Worm (Caenorhabditis elegans) whole organism, late embryonic: Measurements from ENCODE around the gene EEED8.4.

ENCODE experiments used
- C08G9.2 ChIP-seq: sonication (generic microtip); optimal IDR thresholded peaks from 2 replicates; lab custom pipeline; 2016; ENCODE audit warnings: mild to moderate bottlenecking, missing genetic modification characterization, moderate library complexity, missing compliant biosample characterization
- K02D7.2 ChIP-seq: sonication (generic microtip); optimal IDR thresholded peaks from 2 replicates; lab custom pipeline; 2017; ENCODE audit warnings: mild to moderate bottlenecking, missing genetic modification characterization, missing compliant biosample characterization
- K09A11.1 ChIP-seq: sonication (generic microtip); optimal IDR thresholded peaks from 2 replicates; lab custom pipeline; 2017; ENCODE audit warnings: antibody characterized with exemption, mild to moderate bottlenecking, missing genetic modification characterization, missing compliant biosample characterization; ENCODE audit not compliant: insufficient read depth
- Y22D7AL.16 ChIP-seq: sonication (generic microtip); optimal IDR thresholded peaks from 2 replicates; lab custom pipeline; 2016; ENCODE audit warnings: missing genetic modification characterization, missing compliant biosample characterization
- ceh-19 ChIP-seq: fragments of 200-800 bp; sonication (Bioruptor generic); optimal IDR thresholded peaks from 2 replicates; lab custom pipeline; 2018; ENCODE audit warnings: mild to moderate bottlenecking, missing genetic modification characterization, missing compliant biosample characterization
- ceh-48 ChIP-seq: sonication (generic microtip); optimal IDR thresholded peaks from 2 replicates; lab custom pipeline; 2016; ENCODE audit warnings: missing genetic modification characterization, inconsistent platforms, missing compliant biosample characterization
- ceh-6 ChIP-seq: fragments of 200-800 bp; sonication (Bioruptor generic); optimal IDR thresholded peaks from 2 replicates; lab custom pipeline; 2018; ENCODE audit warnings: mild to moderate bottlenecking, missing genetic modification characterization, missing compliant biosample characterization
- ceh-9 ChIP-seq: sonication (generic microtip); optimal IDR thresholded peaks from 2 replicates; lab custom pipeline; 2016; ENCODE audit warnings: mild to moderate bottlenecking, missing genetic modification characterization, inconsistent platforms, missing compliant biosample characterization
- elt-4 ChIP-seq: sonication (generic microtip); optimal IDR thresholded peaks from 2 replicates; lab custom pipeline; 2016; ENCODE audit warnings: missing genetic modification characterization, missing compliant biosample characterization
- fkh-10 ChIP-seq: fragments of 150-350 bp; optimal IDR thresholded peaks from 2 replicates; lab custom pipeline; 2014; ENCODE audit warnings: missing biosample characterization, missing genetic modification reagents, missing genetic modification characterization
- fkh-6 ChIP-seq: sonication (generic microtip); optimal IDR thresholded peaks from 2 replicates; lab custom pipeline; 2016; ENCODE audit warnings: missing genetic modification characterization, missing compliant biosample characterization
- gmeb-2 ChIP-seq: sonication (generic microtip); optimal IDR thresholded peaks from 2 replicates; lab custom pipeline; 2016; ENCODE audit warnings: missing genetic modification characterization, inconsistent platforms, missing compliant biosample characterization
- hlh-13 ChIP-seq: fragments of 200-800 bp; sonication (Bioruptor generic); optimal IDR thresholded peaks from 2 replicates; lab custom pipeline; 2018; ENCODE audit warnings: mild to moderate bottlenecking, missing genetic modification characterization, missing compliant biosample characterization
- hlh-30 ChIP-seq: sonication (generic microtip); optimal IDR thresholded peaks from 2 replicates; lab custom pipeline; 2017; ENCODE audit warnings: antibody characterized with exemption, missing genetic modification characterization, missing compliant biosample characterization; ENCODE audit not compliant: insufficient read depth
- hlh-6 ChIP-seq: sonication (generic microtip); optimal IDR thresholded peaks from 2 replicates; lab custom pipeline; 2016; ENCODE audit warnings: missing genotype, missing genetic modification characterization, missing compliant biosample characterization
- hlh-8 ChIP-seq: sonication (generic microtip); optimal IDR thresholded peaks from 2 replicates; lab custom pipeline; 2016; ENCODE audit warnings: missing genotype, missing genetic modification characterization, missing compliant biosample characterization
- lin-11 ChIP-seq: fragments of 200-800 bp; sonication (Bioruptor generic); optimal IDR thresholded peaks from 2 replicates; lab custom pipeline; 2018; ENCODE audit warnings: mild to moderate bottlenecking, missing genetic modification characterization, missing compliant biosample characterization
- nfya-1 ChIP-seq: sonication (generic microtip); optimal IDR thresholded peaks from 2 replicates; lab custom pipeline; 2017; ENCODE audit warnings: missing genetic modification characterization, mild to moderate bottlenecking, missing compliant biosample characterization, antibody characterized with exemption, moderate library complexity
- odd-2 ChIP-seq: sonication (generic microtip); optimal IDR thresholded peaks from 2 replicates; lab custom pipeline; 2017; ENCODE audit warnings: antibody characterized with exemption, mild to moderate bottlenecking, missing genetic modification characterization, missing compliant biosample characterization
- pag-3 ChIP-seq: sonication (generic microtip); optimal IDR thresholded peaks from 2 replicates; lab custom pipeline; 2016; ENCODE audit warnings: missing compliant biosample characterization, missing genetic modification characterization, borderline replicate concordance
- pax-1 ChIP-seq: fragments of 150-350 bp; optimal IDR thresholded peaks from 2 replicates; lab custom pipeline; 2014; ENCODE audit warnings: missing biosample characterization, missing genetic modification characterization
- pha-2 ChIP-seq: sonication (generic microtip); optimal IDR thresholded peaks from 2 replicates; lab custom pipeline; 2017; ENCODE audit warnings: mild to moderate bottlenecking, missing genetic modification characterization, missing compliant biosample characterization
- pqm-1 ChIP-seq: sonication (generic microtip); optimal IDR thresholded peaks from 2 replicates; lab custom pipeline; 2016; ENCODE audit warnings: missing genetic modification characterization, missing compliant biosample characterization
- ref-2 ChIP-seq: sonication (generic microtip); optimal IDR thresholded peaks from 2 replicates; lab custom pipeline; 2016; ENCODE audit warnings: missing genetic modification characterization, missing compliant biosample characterization
- rnt-1 ChIP-seq: sonication (generic microtip); optimal IDR thresholded peaks from 2 replicates; lab custom pipeline; 2016; ENCODE audit warnings: missing genetic modification characterization, missing compliant biosample characterization
- sdc-2 ChIP-seq: sonication (generic microtip); optimal IDR thresholded peaks from 2 replicates; lab custom pipeline; 2016; ENCODE audit warnings: missing genotype, missing genetic modification characterization, missing compliant biosample characterization
- sox-2 ChIP-seq: fragments of 200-800 bp; sonication (Bioruptor generic); IDR thresholded peaks from 2 replicates; pipeline ENCODE4 v1.3.6; 2022; ENCODE audit warnings: missing genetic modification reagents, missing genetic modification characterization, missing compliant biosample characterization
- sox-4 ChIP-seq: sonication (generic microtip); optimal IDR thresholded peaks from 2 replicates; lab custom pipeline; 2017; ENCODE audit warnings: mild to moderate bottlenecking, missing genetic modification characterization, inconsistent platforms, missing compliant biosample characterization
- syd-9 ChIP-seq: sonication (generic microtip); optimal IDR thresholded peaks from 2 replicates; lab custom pipeline; 2016; ENCODE audit warnings: mild to moderate bottlenecking, missing genetic modification characterization, moderate library complexity, missing compliant biosample characterization
- tbx-2 ChIP-seq: sonication (generic microtip); optimal IDR thresholded peaks from 2 replicates; lab custom pipeline; 2016; ENCODE audit warnings: missing genetic modification characterization, missing compliant biosample characterization
- tbx-7 ChIP-seq: sonication (generic microtip); optimal IDR thresholded peaks from 2 replicates; lab custom pipeline; 2016; ENCODE audit warnings: missing genotype, missing genetic modification characterization, missing compliant biosample characterization
- unc-42 ChIP-seq: sonication (generic microtip); optimal IDR thresholded peaks from 2 replicates; lab custom pipeline; 2016; ENCODE audit warnings: missing genotype, missing genetic modification characterization, missing compliant biosample characterization
- unc-55 ChIP-seq: sonication (generic microtip); optimal IDR thresholded peaks from 2 replicates; lab custom pipeline; 2017; ENCODE audit warnings: missing biosample characterization, missing genetic modification reagents, missing genetic modification characterization

The EEED8.4 gene

DNA sequence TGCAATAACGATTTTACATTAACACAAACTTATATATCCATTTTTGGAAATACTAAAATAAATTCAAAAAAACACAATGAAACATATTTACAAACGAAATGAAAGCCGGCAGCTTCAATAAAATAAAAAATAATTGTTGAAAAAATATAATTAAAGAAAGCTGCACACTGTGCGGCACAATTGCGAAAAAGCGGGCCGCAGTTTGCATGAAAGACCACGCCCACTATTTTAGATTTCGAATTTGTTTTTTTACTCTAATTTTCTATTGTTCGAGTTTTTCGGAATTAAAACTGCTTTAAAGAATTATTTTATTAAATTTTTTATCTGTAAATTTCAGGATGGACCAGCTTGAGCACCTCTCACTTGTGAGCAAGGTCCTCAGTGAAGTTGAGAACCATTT is 9.9 kb upstream of the EEED8.4 start, which contains the start of gene mog-5 (continued):
- TF ChIP-seq elt-4 (tag; lab: Kevin White, UChicago), result no peak
- TF ChIP-seq fkh-6 (tag; lab: Kevin White, UChicago), result no peak
- TF ChIP-seq pqm-1 (tag; lab: Kevin White, UChicago), result no peak
- TF ChIP-seq unc-42 (tag; lab: Kevin White, UChicago), result peak; percentile 65
- no peak for TF ChIP-seq ceh-6
- no peak for TF ChIP-seq C08G9.2 (tag; lab: Kevin White, UChicago)
- TF ChIP-seq unc-55 (GFP tag; lab: Kevin White, UChicago), result no peak
- peak; percentile 55 for TF ChIP-seq sox-4 (tag; lab: Kevin White, UChicago)
- TF ChIP-seq ceh-19, result no peak
- no peak for TF ChIP-seq rnt-1 (tag; lab: Kevin White, UChicago)
- no peak for TF ChIP-seq hlh-30
- TF ChIP-seq tbx-7 (tag; lab: Kevin White, UChicago), result no peak
- no peak for TF ChIP-seq syd-9
- TF ChIP-seq sdc-2 (tag; lab: Kevin White, UChicago), result no peak
- TF ChIP-seq tbx-2 (tag; lab: Kevin White, UChicago), result peak; percentile 50
- TF ChIP-seq pag-3 (tag; lab: Kevin White, UChicago), result no peak
- TF ChIP-seq sox-2 (GFP tag; lab: Robert Waterston, UW), result no peak; the same call in 1 of the 2 replicates
- TF ChIP-seq gmeb-2 (tag; lab: Kevin White, UChicago), result no peak
- TF ChIP-seq fkh-10 (GFP tag; lab: Kevin White, UChicago), result no peak

DNA sequence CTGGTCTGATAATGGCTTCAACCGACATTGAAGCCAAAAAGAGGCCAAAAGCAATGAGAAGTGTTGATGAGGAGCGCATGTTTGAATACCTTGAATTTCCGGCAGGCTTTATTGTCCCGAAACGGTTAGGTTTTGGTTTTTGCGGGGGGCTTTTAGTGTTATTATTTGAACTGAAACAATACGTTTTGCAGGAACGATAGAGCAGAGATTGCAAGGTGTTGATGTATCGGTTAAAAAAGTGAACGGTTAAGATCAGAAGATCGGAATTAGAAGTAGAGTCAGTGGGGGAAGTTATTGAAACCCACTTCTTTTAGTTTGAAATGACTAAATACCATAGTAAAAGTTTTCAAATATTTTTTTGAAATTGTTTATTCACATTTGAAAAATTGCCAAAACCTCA is 1.6 kb upstream of the EEED8.4 start, which contains the start of gene clec-141:
clec-141 (minus strand) TSS at position 101 of the 400 bp plus-strand sequence.
- TF ChIP-seq sox-2 (GFP tag; lab: Robert Waterston, UW) (no peak), K09A11.1 (tag; lab: Kevin White, UChicago) (no peak), hlh-30 (no peak), odd-2 (tag; lab: Kevin White, UChicago) (no peak), lin-11 (tag; lab: Kevin White, UChicago) (no peak), hlh-13 (no peak)

- TF ChIP-seq hlh-6 (tag; lab: Kevin White, UChicago), result no peak
- TF ChIP-seq pax-1 (tag; lab: Kevin White, UChicago), result no peak
- no peak for TF ChIP-seq ceh-48
- no peak for TF ChIP-seq fkh-6 (tag; lab: Kevin White, UChicago)
- TF ChIP-seq Y22D7AL.16 (tag; lab: Kevin White, UChicago), result no peak
- no peak for TF ChIP-seq ceh-9
- TF ChIP-seq unc-42 (tag; lab: Kevin White, UChicago), result no peak
- no peak for TF ChIP-seq pha-2 (tag; lab: Kevin White, UChicago)
- TF ChIP-seq K02D7.2 (tag; lab: Kevin White, UChicago), result no peak
- no peak for TF ChIP-seq tbx-2 (tag; lab: Kevin White, UChicago)
- no peak for TF ChIP-seq syd-9
Measured at ce11 chrII:5412467-5412866, 3.3 kb downstream of the EEED8.4 start, which contains the start of the genes EEED8.13 and EEED8.18. Gene EEED8.13 (minus strand): TSS chrII:5412567. Gene EEED8.18 (minus strand): TSS chrII:5412610.

DNA sequence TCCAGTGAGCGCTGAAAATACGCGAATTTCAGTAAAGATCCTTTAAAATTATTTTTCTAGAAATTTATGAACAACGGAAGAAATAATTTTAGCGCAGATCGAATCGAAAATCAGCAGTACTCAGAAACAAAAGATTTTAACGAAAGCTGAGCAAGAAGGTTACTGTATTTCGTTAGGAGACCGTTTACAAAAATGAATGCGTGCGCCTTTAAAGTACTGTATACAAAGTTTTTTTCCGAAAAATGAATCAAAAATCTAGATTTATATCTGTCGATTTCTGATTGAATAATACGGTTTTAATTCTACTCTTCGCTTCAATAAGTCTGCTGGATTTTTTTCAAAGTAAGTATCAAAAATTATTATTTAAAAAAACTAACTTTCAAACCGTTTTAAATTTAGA is 4.9 kb downstream of the EEED8.4 start, which contains the start of the genes EEED8.14 and EEED8.3:
EEED8.14 (minus strand) TSS at position 13 of the 400 bp plus-strand sequence.
EEED8.3 (plus strand) TSS at position 237 of the 400 bp plus-strand sequence.
- TF ChIP-seq nfya-1 (tag; lab: Kevin White, UChicago) (no peak), pax-1 (tag; lab: Kevin White, UChicago) (no peak), rnt-1 (tag; lab: Kevin White, UChicago) (no peak), hlh-8 (no peak), ref-2 (tag; lab: Kevin White, UChicago) (no peak), ceh-9 (no peak)
